Worm (Caenorhabditis elegans) whole organism, mixed stage, embryonic: Measurements from ENCODE around the gene Y48G9A.9.
A peak's percentile ranks its signal among the peaks of the same experiment; 100 is the strongest.

ENCODE experiments used
- M03D4.4 ChIP-seq: sonication (generic microtip); optimal IDR thresholded peaks from 2 replicates; lab custom pipeline; 2017; ENCODE audit warnings: mild to moderate bottlenecking, missing genetic modification characterization, missing compliant biosample characterization
- bed-3 ChIP-seq: fragments of 200-800 bp; sonication (Bioruptor generic); optimal IDR thresholded peaks from 3 replicates; lab custom pipeline; 2018; ENCODE audit warnings: mild to moderate bottlenecking, missing genetic modification characterization, moderate library complexity, missing compliant biosample characterization
- blmp-1 ChIP-seq: fragments of 150-350 bp; optimal IDR thresholded peaks from 2 replicates; lab custom pipeline; 2014; ENCODE audit warnings: missing biosample characterization, missing genetic modification characterization
- ceh-39 ChIP-seq: fragments of 150-350 bp; optimal IDR thresholded peaks from 2 replicates; lab custom pipeline; 2014; ENCODE audit warnings: missing biosample characterization, missing genetic modification characterization
- ceh-43 ChIP-seq: fragments of 200-800 bp; sonication (Bioruptor generic); optimal IDR thresholded peaks from 2 replicates; lab custom pipeline; 2018; ENCODE audit warnings: mild to moderate bottlenecking, missing genetic modification characterization, moderate library complexity, missing compliant biosample characterization
- ceh-83 ChIP-seq: fragments of 200-800 bp; sonication (Bioruptor generic); optimal IDR thresholded peaks from 2 replicates; lab custom pipeline; 2018; ENCODE audit warnings: mild to moderate bottlenecking, missing genetic modification characterization, missing compliant biosample characterization
- ces-1 ChIP-seq: fragments of 150-350 bp; optimal IDR thresholded peaks from 2 replicates; lab custom pipeline; 2014; ENCODE audit warnings: missing biosample characterization, missing genetic modification reagents, missing genetic modification characterization
- cnd-1 ChIP-seq: fragments of 200-800 bp; sonication (Bioruptor generic); optimal IDR thresholded peaks from 2 replicates; lab custom pipeline; 2018; ENCODE audit warnings: mild to moderate bottlenecking, missing genetic modification characterization, missing compliant biosample characterization
- drap-1 ChIP-seq: fragments of 200-800 bp; sonication (Bioruptor generic); optimal IDR thresholded peaks from 3 replicates; lab custom pipeline; 2018; ENCODE audit warnings: mild to moderate bottlenecking, missing genetic modification characterization, missing compliant biosample characterization
- elt-1 ChIP-seq: sonication (generic microtip); optimal IDR thresholded peaks from 2 replicates; lab custom pipeline; 2017; ENCODE audit warnings: missing genetic modification characterization, mild to moderate bottlenecking, missing compliant biosample characterization, antibody characterized with exemption, moderate library complexity, borderline replicate concordance; ENCODE audit not compliant: insufficient read depth
- elt-3 ChIP-seq: fragments of 150-350 bp; optimal IDR thresholded peaks from 2 replicates; lab custom pipeline; 2014; ENCODE audit warnings: missing biosample characterization, missing genetic modification characterization
- flh-1 ChIP-seq: fragments of 200-800 bp; sonication (Bioruptor generic); optimal IDR thresholded peaks from 2 replicates; lab custom pipeline; 2018; ENCODE audit warnings: mild to moderate bottlenecking, missing genetic modification characterization, moderate library complexity, missing compliant biosample characterization
- ham-2 ChIP-seq: fragments of 200-800 bp; sonication (Bioruptor generic); optimal IDR thresholded peaks from 2 replicates; lab custom pipeline; 2018; ENCODE audit warnings: mild to moderate bottlenecking, missing genetic modification characterization, missing compliant biosample characterization
- hlh-1 ChIP-seq: fragments of 150-350 bp; optimal IDR thresholded peaks from 2 replicates; lab custom pipeline; 2014; ENCODE audit warnings: missing biosample characterization, missing genetic modification reagents, missing genetic modification characterization
- lin-13 ChIP-seq: fragments of 150-350 bp; optimal IDR thresholded peaks from 2 replicates; lab custom pipeline; 2014; ENCODE audit warnings: missing biosample characterization, missing genetic modification characterization
- lin-32 ChIP-seq: fragments of 200-800 bp; sonication (Bioruptor generic); optimal IDR thresholded peaks from 2 replicates; lab custom pipeline; 2018; ENCODE audit warnings: mild to moderate bottlenecking, missing genetic modification characterization, missing compliant biosample characterization
- lsy-2 ChIP-seq: fragments of 150-350 bp; optimal IDR thresholded peaks from 2 replicates; lab custom pipeline; 2014; ENCODE audit warnings: missing biosample characterization, missing genetic modification characterization
- mab-5 ChIP-seq: fragments of 150-350 bp; optimal IDR thresholded peaks from 2 replicates; lab custom pipeline; 2014; ENCODE audit warnings: missing biosample characterization, missing genetic modification characterization
- mep-1 ChIP-seq: fragments of 150-350 bp; optimal IDR thresholded peaks from 2 replicates; lab custom pipeline; 2017; ENCODE audit warnings: missing biosample characterization, missing genetic modification reagents, missing genetic modification characterization, inconsistent platforms
- nhr-12 ChIP-seq: fragments of 150-350 bp; optimal IDR thresholded peaks from 2 replicates; lab custom pipeline; 2014; ENCODE audit warnings: missing biosample characterization, missing genetic modification characterization
- nhr-2 ChIP-seq: fragments of 150-350 bp; optimal IDR thresholded peaks from 2 replicates; lab custom pipeline; 2014; ENCODE audit warnings: missing biosample characterization, missing genetic modification characterization
- nhr-28 ChIP-seq: fragments of 150-350 bp; optimal IDR thresholded peaks from 2 replicates; lab custom pipeline; 2014; ENCODE audit warnings: missing biosample characterization, missing genetic modification characterization
- nhr-76 ChIP-seq: sonication (generic microtip); optimal IDR thresholded peaks from 2 replicates; lab custom pipeline; 2017; ENCODE audit warnings: missing biosample characterization, missing genetic modification characterization
- pha-4 ChIP-seq: fragments of 150-350 bp; optimal IDR thresholded peaks from 2 replicates; lab custom pipeline; 2018; ENCODE audit warnings: missing biosample characterization, missing genetic modification reagents, missing genetic modification characterization
- sem-2 ChIP-seq: fragments of 200-800 bp; sonication (Bioruptor generic); optimal IDR thresholded peaks from 2 replicates; lab custom pipeline; 2018; ENCODE audit warnings: mild to moderate bottlenecking, missing genetic modification characterization, missing compliant biosample characterization
- snpc-4 ChIP-seq: fragments of 150-350 bp; optimal IDR thresholded peaks from 2 replicates; lab custom pipeline; 2014; ENCODE audit warnings: missing biosample characterization, missing genetic modification characterization
- sptf-1 ChIP-seq: sonication (generic microtip); optimal IDR thresholded peaks from 2 replicates; lab custom pipeline; 2017; ENCODE audit warnings: mild to moderate bottlenecking, missing genetic modification characterization, moderate library complexity, missing compliant biosample characterization
- tbx-8 ChIP-seq: fragments of 200-800 bp; sonication (Bioruptor generic); optimal IDR thresholded peaks from 2 replicates; lab custom pipeline; 2018; ENCODE audit warnings: mild to moderate bottlenecking, missing genetic modification characterization, moderate library complexity, missing compliant biosample characterization
- unc-39 ChIP-seq: fragments of 150-350 bp; optimal IDR thresholded peaks from 2 replicates; lab custom pipeline; 2014; ENCODE audit warnings: missing biosample characterization, missing genetic modification characterization
- unc-62 ChIP-seq: fragments of 150-350 bp; optimal IDR thresholded peaks from 2 replicates; lab custom pipeline; 2014; ENCODE audit warnings: missing biosample characterization, missing genetic modification reagents, missing genetic modification characterization
- zip-8 ChIP-seq: fragments of 150-350 bp; optimal IDR thresholded peaks from 2 replicates; lab custom pipeline; 2014; ENCODE audit warnings: missing biosample characterization, missing genetic modification characterization

Gene Y48G9A.9

DNA sequence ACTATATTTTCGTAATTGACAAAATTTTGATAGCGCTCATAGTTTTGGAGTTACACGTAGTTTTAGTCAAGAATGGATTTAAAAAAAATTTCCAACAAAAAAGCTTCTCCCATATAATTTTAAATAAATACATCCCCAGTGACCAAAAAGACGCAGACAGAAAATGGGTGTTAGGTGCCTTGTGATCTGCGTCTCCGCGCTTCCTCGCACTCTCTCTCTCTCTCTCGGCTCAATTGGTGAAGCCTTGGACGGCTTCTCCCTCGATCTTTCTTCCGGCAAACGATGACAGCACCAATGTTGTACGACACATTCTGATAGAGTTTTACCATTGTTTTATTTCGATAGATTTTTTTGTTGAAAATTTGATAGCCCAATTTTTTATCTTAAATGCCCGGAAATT lies 37.5 kb downstream of the Y48G9A.9 start:
- TF ChIP-seq ces-1 (peak; percentile 50), mep-1 (no peak), sem-2 (no peak)

ce11 chrIII:2132059-2132458 lies 39.5 kb downstream of the Y48G9A.9 start:
- TF ChIP-seq bed-3 (GFP tag; lab: Kevin White, UChicago) (no peak), ces-1 (no peak), mep-1 (peak; percentile 33), nhr-2 (tag; lab: Kevin White, UChicago) (no peak), nhr-12 (no peak), drap-1 (GFP tag; lab: Kevin White, UChicago) (no peak), blmp-1 (tag; lab: Kevin White, UChicago) (no peak), zip-8 (tag; lab: Kevin White, UChicago) (no peak), hlh-1 (peak; percentile 71), snpc-4 (tag; lab: Kevin White, UChicago) (no peak), tbx-8 (GFP tag; lab: Kevin White, UChicago) (no peak), mab-5 (tag; lab: Kevin White, UChicago) (peak; percentile 50), elt-3 (tag; lab: Kevin White, UChicago) (no peak), lsy-2 (peak; percentile 36), lin-13 (tag; lab: Kevin White, UChicago) (no peak), unc-62 (GFP tag; lab: Kevin White, UChicago) (peak; percentile 34), nhr-28 (tag; lab: Kevin White, UChicago) (no peak), pha-4 (peak; percentile 13), ceh-39 (no peak), cnd-1 (tag; lab: Kevin White, UChicago) (no peak)

ce11 chrIII:2133928-2134327 lies 41.4 kb downstream of the Y48G9A.9 start:
- TF ChIP-seq tbx-8 (GFP tag; lab: Kevin White, UChicago) (no peak), lin-32 (GFP tag; lab: Kevin White, UChicago) (no peak), mep-1 (no peak), elt-1 (tag; lab: Kevin White, UChicago) (no peak), ceh-43 (GFP tag; lab: Kevin White, UChicago) (no peak), nhr-76 (no peak), M03D4.4 (no peak), unc-39 (tag; lab: Kevin White, UChicago) (no peak), unc-62 (GFP tag; lab: Kevin White, UChicago) (no peak), lsy-2 (no peak), pha-4 (no peak), nhr-28 (tag; lab: Kevin White, UChicago) (no peak), mab-5 (tag; lab: Kevin White, UChicago) (no peak), ham-2 (no peak)

DNA sequence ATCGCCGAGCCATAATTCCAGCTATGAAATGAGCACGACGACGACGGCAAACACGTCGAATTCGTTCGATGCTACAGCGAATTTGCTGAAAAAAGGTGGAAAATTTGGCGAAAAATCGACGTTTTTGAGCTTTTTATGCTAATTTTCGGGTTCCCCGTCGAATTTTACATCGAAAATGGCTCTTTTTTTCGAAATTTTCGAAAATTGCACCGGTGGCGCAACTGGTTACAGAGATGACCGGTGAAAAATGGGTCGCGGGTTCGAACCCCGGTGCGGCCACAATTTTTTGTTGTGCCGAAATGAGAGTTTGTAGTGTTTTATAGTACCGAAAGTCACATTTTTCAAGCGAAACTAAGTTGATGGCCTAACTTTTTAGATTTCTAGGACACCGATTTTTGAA lies 45.0 kb downstream of the Y48G9A.9 start:
- TF ChIP-seq flh-1 (GFP tag; lab: Kevin White, UChicago): no peak
- TF ChIP-seq mep-1: no peak
- TF ChIP-seq nhr-2 (tag; lab: Kevin White, UChicago): no peak
- no peak for TF ChIP-seq unc-62 (GFP tag; lab: Kevin White, UChicago)
- no peak for TF ChIP-seq sptf-1
- TF ChIP-seq cnd-1 (tag; lab: Kevin White, UChicago): no peak
- no peak for TF ChIP-seq hlh-1
- no peak for TF ChIP-seq lin-13 (tag; lab: Kevin White, UChicago)
- no peak for TF ChIP-seq ces-1
- no peak for TF ChIP-seq bed-3 (GFP tag; lab: Kevin White, UChicago)
- TF ChIP-seq M03D4.4: no peak
- TF ChIP-seq drap-1 (GFP tag; lab: Kevin White, UChicago): no peak
- TF ChIP-seq ham-2: no peak
- no peak for TF ChIP-seq ceh-83 (GFP tag; lab: Kevin White, UChicago)
- no peak for TF ChIP-seq zip-8 (tag; lab: Kevin White, UChicago)
